Worm (Caenorhabditis elegans): Measurements from ENCODE around the gene ZK938.12.

DNA sequence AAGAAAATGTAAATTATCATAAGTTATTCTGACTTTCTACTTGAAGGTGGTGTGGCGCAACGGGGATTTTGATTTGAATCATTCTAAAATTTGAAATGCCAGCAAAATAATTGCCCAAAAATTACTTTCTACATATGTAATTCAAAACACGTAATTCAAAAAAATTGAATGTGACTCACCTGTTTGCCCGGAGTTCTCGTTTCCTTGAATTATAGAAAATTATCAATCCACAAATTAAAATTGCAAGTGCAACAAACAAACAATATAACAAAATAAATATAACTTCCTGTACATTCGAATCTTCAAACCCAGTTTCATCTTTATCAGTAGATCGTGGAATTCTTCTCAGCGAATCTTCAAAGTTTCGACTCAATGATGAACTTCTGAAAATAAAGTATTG, 37.1 kb downstream of the ZK938.12 start:
- TF ChIP-seq F16B12.6 (tag; optimal IDR thresholded peaks at IDR 0.05), result no peak
- TF ChIP-seq ztf-11 (tag; optimal IDR thresholded peaks at IDR 0.05), result no peak
- no peak for TF ChIP-seq unc-62 (GFP tag; optimal IDR thresholded peaks at IDR 0.05)
- no peak for TF ChIP-seq lin-39 (tag; optimal IDR thresholded peaks at IDR 0.05)
- no peak for TF ChIP-seq mdl-1 (tag; optimal IDR thresholded peaks at IDR 0.05)
- no peak for TF ChIP-seq hpl-2 (GFP tag; optimal IDR thresholded peaks at IDR 0.05)

Measured in whole organism, L1 larva.